Fruit fly (Drosophila melanogaster): ENCODE measurements around the gene Ublcp1.

Gene Ublcp1

DNA sequence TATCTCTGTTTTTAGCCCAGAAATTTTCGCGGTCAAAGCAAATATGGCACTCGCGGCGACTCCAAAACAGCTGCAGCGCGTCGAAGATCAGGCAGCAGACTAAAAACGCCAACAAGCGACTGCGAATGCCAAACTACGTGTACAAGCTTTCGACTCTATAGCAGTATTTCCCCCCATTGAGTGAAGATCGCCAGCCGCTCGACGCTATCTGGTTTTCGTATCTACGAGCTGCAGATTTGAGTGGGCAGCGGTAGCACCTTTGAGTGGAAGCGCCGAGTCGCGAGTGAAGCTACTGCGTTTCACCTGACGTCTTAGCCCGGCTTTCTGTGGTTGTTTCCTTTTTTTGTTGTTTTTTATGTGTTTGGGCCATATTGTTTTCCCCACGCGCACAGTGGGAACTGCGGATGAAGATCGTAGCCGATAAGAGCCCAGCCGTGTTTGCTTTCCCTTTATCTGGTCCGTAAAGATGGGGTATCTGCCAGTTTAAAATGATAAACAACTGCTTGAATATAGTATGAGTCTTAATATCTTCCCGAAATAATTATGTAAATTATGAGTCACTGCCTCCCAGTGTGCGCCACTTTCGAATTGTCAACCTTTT is 13.1 kb upstream of the Ublcp1 start, which contains the start of gene CG17121:
Gene CG17121, minus strand, starts transcription at position 126 of the 601 bp plus-strand sequence.
- TF ChIP-seq vri (GFP tag; optimal IDR thresholded peaks at IDR 0.05) = no peak
- TF ChIP-seq CG6163 (GFP tag; IDR thresholded peaks at IDR 0.05) = peak; percentile 64
- no peak for TF ChIP-seq CG1621 (tag; optimal IDR thresholded peaks at IDR 0.05)
- TF ChIP-seq CG10669 (GFP tag; optimal IDR thresholded peaks at IDR 0.05) = no peak

DNA sequence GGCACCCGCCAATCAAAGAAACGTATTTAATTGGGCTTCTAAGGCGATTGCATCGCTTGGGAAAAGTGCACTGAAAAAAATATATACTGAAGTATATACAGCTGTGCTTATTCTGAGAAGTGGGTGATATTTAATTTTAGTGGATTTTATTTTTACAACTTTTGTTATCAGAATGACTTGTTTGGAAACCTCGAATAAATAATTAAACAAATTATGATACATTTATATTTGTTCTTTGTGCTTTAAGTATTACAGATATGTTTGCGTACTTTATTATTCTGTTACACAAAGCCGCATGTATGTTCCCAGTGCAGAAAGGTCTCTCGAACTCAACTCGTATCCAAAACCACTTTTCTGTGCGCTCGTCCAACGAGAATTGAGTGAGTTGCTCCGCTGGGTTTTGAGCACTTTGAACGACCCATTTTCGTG is 12.6 kb upstream of the Ublcp1 start:
- TF ChIP-seq dac (GFP tag; optimal IDR thresholded peaks at IDR 0.05) (peak; percentile 72), acj6 (GFP tag; optimal IDR thresholded peaks at IDR 0.05) (peak; percentile 85), fkh (GFP tag; optimal IDR thresholded peaks at IDR 0.05) (peak; percentile 67), lz (GFP tag; optimal IDR thresholded peaks at IDR 0.05) (peak; percentile 88), vri (GFP tag; optimal IDR thresholded peaks at IDR 0.05) (peak; percentile 63), Ets21C (GFP tag; optimal IDR thresholded peaks at IDR 0.05) (peak; percentile 74), salr (GFP tag; optimal IDR thresholded peaks at IDR 0.05) (peak; percentile 22 to 92), CG34406 (GFP tag; optimal IDR thresholded peaks at IDR 0.05) (peak; percentile 91), pdm3 (GFP tag; optimal IDR thresholded peaks at IDR 0.05) (peak; percentile 89), eg (GFP tag; IDR thresholded peaks at IDR 0.05) (peak; percentile 86), CG16779 (tag; optimal IDR thresholded peaks at IDR 0.05) (peak; percentile 36), spab (GFP tag; optimal IDR thresholded peaks at IDR 0.05) (peak; percentile 78), CG6808 (GFP tag; optimal IDR thresholded peaks at IDR 0.05) (peak; percentile 83), svp (GFP tag) (peak; percentile 96), CG10669 (GFP tag; optimal IDR thresholded peaks at IDR 0.05) (peak; percentile 79), Ets96B (tag; optimal IDR thresholded peaks at IDR 0.05) (peak; percentile 83), fd85E (GFP tag; optimal IDR thresholded peaks at IDR 0.05) (no peak), CG10631 (GFP tag; optimal IDR thresholded peaks at IDR 0.05) (peak; percentile 87), Eip93F (GFP tag; optimal IDR thresholded peaks at IDR 0.05) (peak; percentile 0), CG3919 (GFP tag; optimal IDR thresholded peaks at IDR 0.05) (peak; percentile 88), Eip78C (GFP tag) (peak; percentile 98), CG15336 (GFP tag; IDR thresholded peaks at IDR 0.05) (peak; percentile 91), Eip75B (GFP tag; optimal IDR thresholded peaks at IDR 0.05) (peak; percentile 87), ss (GFP tag; optimal IDR thresholded peaks at IDR 0.05) (peak; percentile 62 to 71), achi (GFP tag; optimal IDR thresholded peaks at IDR 0.05) (peak; percentile 89), CG11762 (GFP tag; optimal IDR thresholded peaks at IDR 0.05; ENCODE audit: insufficient read depth) (peak; percentile 79), CG8119 (GFP tag; IDR thresholded peaks at IDR 0.05) (peak; percentile 92), Smox (GFP tag; optimal IDR thresholded peaks at IDR 0.05) (peak; percentile 85), CG8632 (GFP tag; optimal IDR thresholded peaks at IDR 0.05) (peak; percentile 85), CG11902 (GFP tag; optimal IDR thresholded peaks at IDR 0.05) (peak; percentile 74), Lpt (GFP tag; optimal IDR thresholded peaks at IDR 0.05) (peak; percentile 78), Hr4 (GFP tag; optimal IDR thresholded peaks at IDR 0.05) (peak; percentile 91), Met (GFP tag; optimal IDR thresholded peaks at IDR 0.05) (peak; percentile 91), esn (GFP tag; optimal IDR thresholded peaks at IDR 0.05) (peak; percentile 94), Hr39 (GFP tag; optimal IDR thresholded peaks at IDR 0.05) (peak; percentile 79), CG6854 (GFP tag; optimal IDR thresholded peaks at IDR 0.05) (peak; percentile 7), Sox14 (GFP tag; optimal IDR thresholded peaks at IDR 0.05) (peak; percentile 87), net (GFP tag; optimal IDR thresholded peaks at IDR 0.05) (peak; percentile 81), CG8319 (GFP tag; optimal IDR thresholded peaks at IDR 0.05) (peak; percentile 67), CG32006 (GFP tag; optimal IDR thresholded peaks at IDR 0.05) (peak; percentile 96), topi (GFP tag; optimal IDR thresholded peaks at IDR 0.05) (peak; percentile 89), Sox102F (GFP tag; optimal IDR thresholded peaks at IDR 0.05) (peak; percentile 74), CG3032 (tag; optimal IDR thresholded peaks at IDR 0.05) (peak; percentile 87), CG6792 (GFP tag; optimal IDR thresholded peaks at IDR 0.05) (peak; percentile 88), Blimp-1 (GFP tag; optimal IDR thresholded peaks at IDR 0.05) (peak; percentile 72), CG31627 (GFP tag; optimal IDR thresholded peaks at IDR 0.05) (peak; percentile 85), CG7368 (GFP tag; optimal IDR thresholded peaks at IDR 0.05) (peak; percentile 74)
